Fruit fly (Drosophila melanogaster): ENCODE measurements around the gene Noc2.

- TF ChIP-seq fd85E (GFP tag; optimal IDR thresholded peaks at IDR 0.05), result no peak
- TF ChIP-seq Sox14 (GFP tag; optimal IDR thresholded peaks at IDR 0.05), result no peak
- no peak for TF ChIP-seq dac (GFP tag; optimal IDR thresholded peaks at IDR 0.05)
- no peak for TF ChIP-seq cyc (GFP tag; optimal IDR thresholded peaks at IDR 0.05)
- no peak for TF ChIP-seq Ets21C (GFP tag; optimal IDR thresholded peaks at IDR 0.05)
- no peak for TF ChIP-seq Blimp-1 (GFP tag; optimal IDR thresholded peaks at IDR 0.05)
- TF ChIP-seq CG11902 (GFP tag; optimal IDR thresholded peaks at IDR 0.05), result no peak
- TF ChIP-seq Eip75B (GFP tag; optimal IDR thresholded peaks at IDR 0.05), result no peak
- no peak for TF ChIP-seq spab (GFP tag; optimal IDR thresholded peaks at IDR 0.05)
- TF ChIP-seq CG16779 (tag; optimal IDR thresholded peaks at IDR 0.05), result no peak
- no peak for TF ChIP-seq Smox (GFP tag; optimal IDR thresholded peaks at IDR 0.05)
- no peak for TF ChIP-seq CG11762 (GFP tag; optimal IDR thresholded peaks at IDR 0.05; ENCODE audit: insufficient read depth)
These were observed 27.7 kb upstream of the Noc2 start for dm6 chr2L:21135764-21136163.

Data from whole organism, prepupa.